Worm (Caenorhabditis elegans) whole organism, L1 larva: ENCODE data around the gene ech-3.

ENCODE experiments used
- C34B4.2 ChIP-seq: sonication (generic microtip); optimal IDR thresholded peaks from 2 replicates; lab custom pipeline; 2017; ENCODE audit warnings: mild to moderate bottlenecking, missing genetic modification characterization, missing compliant biosample characterization
- F16B12.6 ChIP-seq: fragments of 150-350 bp; optimal IDR thresholded peaks from 2 replicates; lab custom pipeline; 2014; ENCODE audit warnings: missing biosample characterization, missing genetic modification characterization
- alr-1 ChIP-seq: fragments of 200-800 bp; sonication (Bioruptor generic); optimal IDR thresholded peaks from 2 replicates; lab custom pipeline; 2018; ENCODE audit warnings: borderline replicate concordance, mild to moderate bottlenecking, missing genetic modification characterization, missing compliant biosample characterization
- ces-1 ChIP-seq: fragments of 150-350 bp; optimal IDR thresholded peaks from 2 replicates; lab custom pipeline; 2014; ENCODE audit warnings: missing biosample characterization, missing genetic modification reagents, missing genetic modification characterization
- dpl-1 ChIP-seq, 3 experiments: fragments of 150-350 bp in 2 of 3; sonication (generic microtip) in 1 of 3; optimal IDR thresholded peaks; 2 replicates each; lab custom pipeline; 2014 to 2017; ENCODE audit warnings: missing biosample characterization in 3 of 3, missing genetic modification characterization in 3 of 3, missing genetic modification reagents in 3 of 3
- efl-1 ChIP-seq, 4 experiments: fragments of 150-350 bp; optimal IDR thresholded peaks in 3 of 4; peaks in 1 of 4; 1 replicate in 1 of 4; 2 replicates in 3 of 4; lab custom pipeline; 2014; ENCODE audit warnings: missing biosample characterization in 2 of 4, missing genetic modification characterization in 2 of 4, missing genetic modification reagents in 2 of 4
- egl-13 ChIP-seq: sonication (generic microtip); optimal IDR thresholded peaks from 2 replicates; lab custom pipeline; 2016; ENCODE audit warnings: missing genotype, missing genetic modification reagents, missing genetic modification characterization, missing compliant biosample characterization
- elt-3 ChIP-seq, 6 experiments: fragments of 150-350 bp in 1 of 6; sonication (generic microtip); optimal IDR thresholded peaks; 2 replicates each; lab custom pipeline; 2017 to 2018; ENCODE audit warnings: missing biosample characterization in 6 of 6, missing genetic modification characterization in 6 of 6, inconsistent platforms in 1 of 6
- fkh-8 ChIP-seq: sonication (generic microtip); optimal IDR thresholded peaks from 2 replicates; lab custom pipeline; 2016; ENCODE audit warnings: mild to moderate bottlenecking, missing genetic modification characterization, missing compliant biosample characterization
- fos-1 ChIP-seq: fragments of 150-350 bp; optimal IDR thresholded peaks from 2 replicates; lab custom pipeline; 2014; ENCODE audit warnings: missing biosample characterization, missing genetic modification characterization
- grh-1 ChIP-seq: fragments of 200-800 bp; sonication (Bioruptor generic); IDR thresholded peaks from 2 replicates; pipeline ENCODE4 v1.3.6; 2022; ENCODE audit warnings: missing genetic modification reagents, missing genetic modification characterization, missing compliant biosample characterization
- hlh-17 ChIP-seq: fragments of 200-800 bp; sonication (Bioruptor generic); optimal IDR thresholded peaks from 2 replicates; lab custom pipeline; 2018; ENCODE audit warnings: missing genetic modification characterization, mild to moderate bottlenecking, missing compliant biosample characterization, moderate library complexity, borderline replicate concordance
- hlh-4 ChIP-seq: sonication (generic microtip); optimal IDR thresholded peaks from 2 replicates; lab custom pipeline; 2016; ENCODE audit warnings: mild to moderate bottlenecking, missing genetic modification characterization, missing compliant biosample characterization
- hpl-2 ChIP-seq: fragments of 150-350 bp; optimal IDR thresholded peaks from 2 replicates; lab custom pipeline; 2014; ENCODE audit warnings: missing biosample characterization, missing genetic modification reagents, missing genetic modification characterization
- irx-1 ChIP-seq: sonication (generic microtip); optimal IDR thresholded peaks from 2 replicates; lab custom pipeline; 2016; ENCODE audit warnings: missing genetic modification characterization, missing compliant biosample characterization
- isw-1 ChIP-seq: fragments of 200-800 bp; sonication (Bioruptor generic); IDR thresholded peaks from 2 replicates; pipeline ENCODE4 v1.3.6; 2022; ENCODE audit warnings: missing genetic modification characterization, missing compliant biosample characterization
- jun-1 ChIP-seq: fragments of 150-350 bp; optimal IDR thresholded peaks from 2 replicates; lab custom pipeline; 2014; ENCODE audit warnings: missing biosample characterization, missing genetic modification reagents, missing genetic modification characterization
- lin-13 ChIP-seq: fragments of 150-350 bp; optimal IDR thresholded peaks from 2 replicates; lab custom pipeline; 2014; ENCODE audit warnings: missing biosample characterization, missing genetic modification reagents, missing genetic modification characterization
- lin-14 ChIP-seq: fragments of 200-800 bp; sonication (Bioruptor generic); optimal IDR thresholded peaks from 2 replicates; lab custom pipeline; 2018; ENCODE audit warnings: mild to moderate bottlenecking, missing genetic modification characterization, moderate library complexity, missing compliant biosample characterization
- lin-35 ChIP-seq, 2 experiments: fragments of 150-350 bp; optimal IDR thresholded peaks; 2 replicates each; lab custom pipeline; 2014; ENCODE audit warnings: missing biosample characterization in 2 of 2, missing genetic modification characterization in 2 of 2, missing genetic modification reagents in 2 of 2
- lin-39 ChIP-seq: fragments of 150-350 bp; optimal IDR thresholded peaks from 2 replicates; lab custom pipeline; 2014; ENCODE audit warnings: missing biosample characterization, missing genetic modification reagents, missing genetic modification characterization
- lir-3 ChIP-seq: sonication (generic microtip); optimal IDR thresholded peaks from 2 replicates; lab custom pipeline; 2016; ENCODE audit warnings: mild to moderate bottlenecking, missing genetic modification characterization, moderate library complexity, missing compliant biosample characterization; ENCODE audit not compliant: poor library complexity
- mdl-1 ChIP-seq, 2 experiments: fragments of 150-350 bp; optimal IDR thresholded peaks; 2 replicates each; lab custom pipeline; 2014 to 2017; ENCODE audit warnings: missing biosample characterization in 2 of 2, missing genetic modification characterization in 2 of 2, inconsistent platforms in 1 of 2
- mep-1 ChIP-seq: fragments of 150-350 bp; optimal IDR thresholded peaks from 2 replicates; lab custom pipeline; 2014; ENCODE audit warnings: missing biosample characterization, missing genetic modification characterization
- nhr-12 ChIP-seq: sonication (generic microtip); optimal IDR thresholded peaks from 2 replicates; lab custom pipeline; 2017; ENCODE audit warnings: missing biosample characterization, missing genetic modification characterization
- nhr-19 ChIP-seq: fragments of 200-800 bp; sonication (Bioruptor generic); conservative IDR thresholded peaks from 2 replicates; pipeline ENCODE4 v1.3.6; 2022; ENCODE audit warnings: missing genetic modification characterization, missing compliant biosample characterization
- nhr-20 ChIP-seq: sonication (generic microtip); optimal IDR thresholded peaks from 2 replicates; lab custom pipeline; 2016; ENCODE audit warnings: mild to moderate bottlenecking, missing genetic modification characterization, missing compliant biosample characterization
- nhr-47 ChIP-seq: sonication (generic microtip); optimal IDR thresholded peaks from 2 replicates; lab custom pipeline; 2016; ENCODE audit warnings: mild to moderate bottlenecking, missing genetic modification characterization, moderate library complexity, missing compliant biosample characterization
- nhr-71 ChIP-seq: sonication (generic microtip); optimal IDR thresholded peaks from 2 replicates; lab custom pipeline; 2016; ENCODE audit warnings: mild to moderate bottlenecking, missing genetic modification characterization, moderate library complexity, missing compliant biosample characterization
- nhr-77 ChIP-seq: fragments of 150-350 bp; optimal IDR thresholded peaks from 2 replicates; lab custom pipeline; 2014; ENCODE audit warnings: missing biosample characterization, missing genetic modification characterization
- nhr-84 ChIP-seq: sonication (generic microtip); optimal IDR thresholded peaks from 2 replicates; lab custom pipeline; 2017; ENCODE audit warnings: missing biosample characterization, missing genetic modification characterization
- nhr-85 ChIP-seq: sonication (generic microtip); peaks from one replicate; lab custom pipeline; 2016; ENCODE audit warnings: missing genetic modification characterization, inconsistent platforms, missing compliant biosample characterization
- pqm-1 ChIP-seq: sonication (generic microtip); optimal IDR thresholded peaks from 3 replicates; lab custom pipeline; 2017; ENCODE audit warnings: missing biosample characterization, missing genetic modification characterization
- snpc-4 ChIP-seq: fragments of 150-350 bp; optimal IDR thresholded peaks from 2 replicates; lab custom pipeline; 2014; ENCODE audit warnings: missing biosample characterization, missing genetic modification characterization
- snu-23 ChIP-seq: sonication (generic microtip); optimal IDR thresholded peaks from 2 replicates; lab custom pipeline; 2016; ENCODE audit warnings: missing genetic modification characterization, missing compliant biosample characterization
- sup-37 ChIP-seq: fragments of 200-800 bp; sonication (Bioruptor generic); optimal IDR thresholded peaks from 2 replicates; lab custom pipeline; 2018; ENCODE audit warnings: mild to moderate bottlenecking, missing genetic modification characterization, missing compliant biosample characterization
- swsn-7 ChIP-seq: sonication (generic microtip); optimal IDR thresholded peaks from 2 replicates; lab custom pipeline; 2016; ENCODE audit warnings: missing genetic modification characterization, missing compliant biosample characterization
- unc-62 ChIP-seq: fragments of 150-350 bp; optimal IDR thresholded peaks from 2 replicates; lab custom pipeline; 2014; ENCODE audit warnings: missing biosample characterization, missing genetic modification reagents, missing genetic modification characterization
- unc-86 ChIP-seq: sonication (generic microtip); optimal IDR thresholded peaks from 2 replicates; lab custom pipeline; 2016; ENCODE audit warnings: missing genetic modification characterization, missing compliant biosample characterization
- ztf-11 ChIP-seq, 2 experiments: sonication (generic microtip); optimal IDR thresholded peaks; 2 replicates each; lab custom pipeline; 2016 to 2017; ENCODE audit warnings: missing genetic modification characterization in 2 of 2, missing biosample characterization in 1 of 2, missing compliant biosample characterization in 1 of 2

The ech-3 gene

ce11 chrV:8000929-8001513 is 21.0 kb upstream of the ech-3 start, which contains the start of gene Y97E10AR.1 (continued):
- TF ChIP-seq nhr-84 (no peak), elt-3 (tag; optimal IDR thresholded peaks at IDR 0.05; lab: Kevin White, UChicago) (peak in 1 of 6 experiments; percentile 7), dpl-1 (GFP tag; optimal IDR thresholded peaks at IDR 0.05; lab: Kevin White, UChicago) (peak; percentile 43 to 58 (median 49)), unc-62 (GFP tag; lab: Kevin White, UChicago) (no peak), lin-39 (tag; lab: Kevin White, UChicago) (peak; percentile 51), ztf-11 (tag; optimal IDR thresholded peaks at IDR 0.05; lab: Kevin White, UChicago) (peak in 1 of 2 experiments; percentile 41), isw-1 (GFP tag; lab: Robert Waterston, UW) (peak; percentile 69), nhr-20 (peak; percentile 76), efl-1 (optimal IDR thresholded peaks at IDR 0.05; lab: Kevin White, UChicago) (peak; percentile 66 to 68), efl-1 (GFP tag; optimal IDR thresholded peaks at IDR 0.05 in 1 of 2; lab: Kevin White, UChicago) (peak; percentile 50 to 96), mdl-1 (tag; optimal IDR thresholded peaks at IDR 0.05; lab: Kevin White, UChicago) (peak; percentile 17 to 79), nhr-12 (tag; lab: Kevin White, UChicago) (no peak), swsn-7 (tag; lab: Kevin White, UChicago) (peak; percentile 83), sup-37 (GFP tag; lab: Kevin White, UChicago) (no peak), fkh-8 (tag; lab: Kevin White, UChicago) (peak; percentile 93), nhr-85 (tag; lab: Kevin White, UChicago) (peak; percentile 57), lin-35 (GFP tag; optimal IDR thresholded peaks at IDR 0.05; lab: Kevin White, UChicago) (peak; percentile 40 to 64), ces-1 (GFP tag; lab: Kevin White, UChicago) (no peak), snpc-4 (tag; lab: Kevin White, UChicago) (peak; percentile 3), pqm-1 (tag; lab: Kevin White, UChicago) (no peak), alr-1 (tag; lab: Kevin White, UChicago) (no peak), nhr-19 (GFP tag; lab: Robert Waterston, UW) (peak; percentile 74), nhr-71 (tag; lab: Kevin White, UChicago) (peak; percentile 91), hpl-2 (GFP tag; lab: Kevin White, UChicago) (no peak), lin-14 (GFP tag; lab: Kevin White, UChicago) (peak; percentile 98), egl-13 (tag; lab: Kevin White, UChicago) (peak; percentile 73), nhr-77 (tag; lab: Kevin White, UChicago) (peak; percentile 77), mep-1 (peak; percentile 76), jun-1 (tag; lab: Kevin White, UChicago) (peak; percentile 48), hlh-17 (GFP tag; lab: Kevin White, UChicago) (no peak), hlh-4 (tag; lab: Kevin White, UChicago) (no peak), unc-86 (tag; lab: Kevin White, UChicago) (peak; percentile 90), F16B12.6 (tag; lab: Kevin White, UChicago) (peak; percentile 25), snu-23 (GFP tag; lab: Kevin White, UChicago) (peak; percentile 81), lir-3 (tag; lab: Kevin White, UChicago) (peak; percentile 70), fos-1 (tag; lab: Kevin White, UChicago) (no peak), lin-13 (GFP tag; lab: Kevin White, UChicago) (peak; percentile 50), C34B4.2 (tag; lab: Kevin White, UChicago) (no peak), irx-1 (tag; lab: Kevin White, UChicago) (peak; percentile 77)

DNA sequence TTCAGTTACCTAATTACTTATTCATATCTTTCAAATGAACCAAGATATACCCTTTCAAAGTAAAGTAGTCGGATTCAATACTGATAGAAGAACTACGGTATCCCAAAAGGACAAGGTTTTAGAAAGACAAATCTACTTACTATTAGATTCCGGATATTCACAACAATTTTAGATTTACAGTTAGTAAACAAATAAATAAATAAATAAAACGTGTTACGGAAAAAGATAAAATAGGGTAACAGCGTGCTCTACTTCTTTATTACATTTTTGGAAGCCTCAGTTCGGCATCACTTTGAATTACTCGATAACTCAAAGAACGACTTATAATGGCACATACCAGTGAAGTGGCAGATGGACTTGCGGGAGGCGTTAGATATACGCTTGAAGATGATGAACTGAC is 17.0 kb upstream of the ech-3 start, which contains the start of gene Y97E10AR.8:
TSS of gene Y97E10AR.8 (plus strand) at position 301 of the 400 bp plus-strand sequence.
- TF ChIP-seq lin-35 (GFP tag; optimal IDR thresholded peaks at IDR 0.05; lab: Kevin White, UChicago) (no peak), nhr-47 (tag; lab: Kevin White, UChicago) (no peak), hpl-2 (GFP tag; lab: Kevin White, UChicago) (no peak), lin-14 (GFP tag; lab: Kevin White, UChicago) (no peak), grh-1 (GFP tag; lab: Robert Waterston, UW) (no peak), mep-1 (no peak), hlh-4 (tag; lab: Kevin White, UChicago) (no peak), nhr-20 (no peak), lin-13 (GFP tag; lab: Kevin White, UChicago) (no peak), efl-1 (optimal IDR thresholded peaks at IDR 0.05; lab: Kevin White, UChicago) (no peak), efl-1 (GFP tag; optimal IDR thresholded peaks at IDR 0.05 in 1 of 2; lab: Kevin White, UChicago) (no peak), F16B12.6 (tag; lab: Kevin White, UChicago) (no peak), snpc-4 (tag; lab: Kevin White, UChicago) (no peak)
